Worm (Caenorhabditis elegans) whole organism, L1 larva: ENCODE data around the gene nhr-88.

Experiments used
- aly-2 ChIP-seq: fragments of 150-350 bp; optimal IDR thresholded peaks from 2 replicates; lab custom pipeline; 2014; ENCODE audit warnings: missing biosample characterization, missing genetic modification characterization
- ceh-8 ChIP-seq: fragments of 200-800 bp; sonication (Bioruptor generic); optimal IDR thresholded peaks from 2 replicates; lab custom pipeline; 2018; ENCODE audit warnings: mild to moderate bottlenecking, missing genetic modification characterization, moderate library complexity, missing compliant biosample characterization
- fkh-10 ChIP-seq: sonication (generic microtip); optimal IDR thresholded peaks from 2 replicates; lab custom pipeline; 2017; ENCODE audit warnings: missing biosample characterization, missing genetic modification reagents, missing genetic modification characterization
- lsy-2 ChIP-seq, 2 experiments: fragments of 150-350 bp; optimal IDR thresholded peaks; 2 replicates each; lab custom pipeline; 2014; ENCODE audit warnings: missing biosample characterization in 2 of 2, missing genetic modification characterization in 2 of 2
- unc-62 ChIP-seq: fragments of 150-350 bp; optimal IDR thresholded peaks from 2 replicates; lab custom pipeline; 2014; ENCODE audit warnings: missing biosample characterization, missing genetic modification reagents, missing genetic modification characterization
- ztf-11 ChIP-seq, 2 experiments: sonication (generic microtip); optimal IDR thresholded peaks; 2 replicates each; lab custom pipeline; 2016 to 2017; ENCODE audit warnings: missing genetic modification characterization in 2 of 2, missing biosample characterization in 1 of 2, missing compliant biosample characterization in 1 of 2

ce11 chrII:3034914-3035313 is 58.5 kb downstream of the nhr-88 start:
- no peak for TF ChIP-seq aly-2
- no peak for TF ChIP-seq ztf-11 (tag; optimal IDR thresholded peaks at IDR 0.05; lab: Kevin White, UChicago)
- TF ChIP-seq ceh-8 (GFP tag; lab: Kevin White, UChicago): no peak
- TF ChIP-seq unc-62 (GFP tag; lab: Kevin White, UChicago): no peak
- TF ChIP-seq lsy-2 (tag; optimal IDR thresholded peaks at IDR 0.05; lab: Kevin White, UChicago): no peak
- no peak for TF ChIP-seq fkh-10 (GFP tag; lab: Kevin White, UChicago)
